Worm (Caenorhabditis elegans): ENCODE results near the gene lbp-1.

The lbp-1 gene

DNA sequence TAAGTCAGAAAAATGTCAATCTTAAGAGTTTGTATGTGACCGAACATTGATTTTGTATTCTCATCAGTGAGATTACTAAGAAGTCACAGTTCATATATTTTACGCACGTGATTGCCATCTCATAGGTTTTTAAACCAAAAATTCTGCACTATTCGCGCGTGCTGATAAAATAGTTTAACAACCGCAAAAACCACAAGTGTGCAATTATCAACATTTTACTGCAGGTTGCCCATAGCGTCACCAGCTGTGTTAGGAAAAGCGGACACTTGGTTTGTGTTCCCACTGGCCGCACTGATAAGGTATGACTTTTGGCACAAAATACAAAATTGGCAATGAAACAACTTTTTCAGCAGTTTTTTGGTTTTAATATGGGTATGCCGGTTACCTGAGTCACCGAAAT, 31.2 kb downstream of the lbp-1 start (continued):
- TF ChIP-seq lin-38 (GFP tag; IDR thresholded peaks at IDR 0.05) (no peak), mdt-29 (GFP tag; IDR thresholded peaks at IDR 0.05) (no peak; the same call in 1 of the 2 replicates), vab-7 (GFP tag; IDR thresholded peaks at IDR 0.05) (no peak), unc-39 (tag; optimal IDR thresholded peaks at IDR 0.05) (no peak), nhr-25 (tag; optimal IDR thresholded peaks at IDR 0.05; ENCODE audit: borderline replicate concordance, insufficient read depth) (no peak), set-16 (GFP tag; IDR thresholded peaks at IDR 0.05) (no peak), ctbp-1 (GFP tag; IDR thresholded peaks at IDR 0.05) (no peak), snpc-1.2 (GFP tag; IDR thresholded peaks at IDR 0.05) (no peak), gei-8 (GFP tag; optimal IDR thresholded peaks at IDR 0.05) (peak; percentile 84), nhr-28 (tag; optimal IDR thresholded peaks at IDR 0.05) (peak; percentile 93), lim-7 (GFP tag; IDR thresholded peaks at IDR 0.05) (no peak), rbr-2 (tag; optimal IDR thresholded peaks at IDR 0.05) (no peak), mep-1 (tag; optimal IDR thresholded peaks at IDR 0.05) (no peak), madf-5 (GFP tag; IDR thresholded peaks at IDR 0.05) (no peak), F10B5.3 (tag; optimal IDR thresholded peaks at IDR 0.05) (no peak), cey-2 (tag; optimal IDR thresholded peaks at IDR 0.05; ENCODE audit: borderline replicate concordance, insufficient read depth) (no peak), jun-1 (tag; optimal IDR thresholded peaks at IDR 0.05) (no peak), sdz-12 (GFP tag; optimal IDR thresholded peaks at IDR 0.05) (no peak), nhr-102 (tag; optimal IDR thresholded peaks at IDR 0.05) (peak; percentile 94), tra-1 (GFP tag; IDR thresholded peaks at IDR 0.05) (peak; percentile 89), fos-1 (tag; optimal IDR thresholded peaks at IDR 0.05) (no peak), egl-43 (GFP tag; IDR thresholded peaks at IDR 0.05) (no peak), Y5F2A.4 (GFP tag; optimal IDR thresholded peaks at IDR 0.05) (no peak), zag-1 (tag; optimal IDR thresholded peaks at IDR 0.05) (no peak), skn-1 (tag; optimal IDR thresholded peaks at IDR 0.05) (no peak), lin-13 (GFP tag; optimal IDR thresholded peaks at IDR 0.05) (no peak), ceh-32 (tag; optimal IDR thresholded peaks at IDR 0.05; ENCODE audit: poor library complexity) (no peak), fkh-10 (GFP tag; optimal IDR thresholded peaks at IDR 0.05) (no peak), daf-19 (GFP tag; conservative IDR thresholded peaks at IDR 0.05) (no peak), daf-16 (GFP tag; optimal IDR thresholded peaks at IDR 0.05) (peak in 1 of 2 experiments; percentile 53), daf-16 (tag; optimal IDR thresholded peaks at IDR 0.05) (peak; percentile 82), nhr-48 (tag; optimal IDR thresholded peaks at IDR 0.05) (peak; percentile 95), php-3 (GFP tag; IDR thresholded peaks at IDR 0.05) (peak; percentile 92), nhr-10 (tag; optimal IDR thresholded peaks at IDR 0.05) (no peak), tag-97 (GFP tag; IDR thresholded peaks at IDR 0.05) (no peak), zfp-3 (GFP tag; conservative IDR thresholded peaks at IDR 0.05) (no peak), zfp-2 (tag; optimal IDR thresholded peaks at IDR 0.05) (no peak), ztf-7 (tag; optimal IDR thresholded peaks at IDR 0.05) (peak; percentile 4), attf-4 (tag; optimal IDR thresholded peaks at IDR 0.05) (no peak), ZK546.5 (tag; optimal IDR thresholded peaks at IDR 0.05) (no peak), pqm-1 (tag; optimal IDR thresholded peaks at IDR 0.05) (peak; percentile 90), lin-15B (tag; optimal IDR thresholded peaks at IDR 0.05) (no peak), pha-4 (GFP tag; IDR thresholded peaks at IDR 0.05) (no peak), pha-4 (tag; optimal IDR thresholded peaks at IDR 0.05) (no peak), D1046.2 (GFP tag; IDR thresholded peaks at IDR 0.05) (no peak), F49E8.2 (tag; optimal IDR thresholded peaks at IDR 0.05; ENCODE audit: borderline replicate concordance) (no peak), zip-11 (GFP tag; IDR thresholded peaks at IDR 0.05) (no peak), ceh-20 (GFP tag; IDR thresholded peaks at IDR 0.05) (no peak), ceh-82 (tag; optimal IDR thresholded peaks at IDR 0.05) (no peak), Y75B8A.6 (GFP tag; IDR thresholded peaks at IDR 0.05) (0 out of 2 replicates have a peak, but pooled peaks have one; percentile 30), nhr-111 (GFP tag; optimal IDR thresholded peaks at IDR 0.05) (no peak), nhr-76 (tag; optimal IDR thresholded peaks at IDR 0.05) (no peak), F44E2.7 (GFP tag; IDR thresholded peaks at IDR 0.05) (no peak)
